Worm (Caenorhabditis elegans) whole organism, mixed stage, embryonic: ENCODE results near the gene F52E1.9.

Source experiments
- bed-3 ChIP-seq: fragments of 200-800 bp; sonication (Bioruptor generic); optimal IDR thresholded peaks from 3 replicates; lab custom pipeline; 2018; ENCODE audit warnings: mild to moderate bottlenecking, missing genetic modification characterization, moderate library complexity, missing compliant biosample characterization
- blmp-1 ChIP-seq: fragments of 150-350 bp; optimal IDR thresholded peaks from 2 replicates; lab custom pipeline; 2014; ENCODE audit warnings: missing biosample characterization, missing genetic modification characterization
- ceh-39 ChIP-seq: fragments of 150-350 bp; optimal IDR thresholded peaks from 2 replicates; lab custom pipeline; 2014; ENCODE audit warnings: missing biosample characterization, missing genetic modification characterization
- ceh-43 ChIP-seq: fragments of 200-800 bp; sonication (Bioruptor generic); optimal IDR thresholded peaks from 2 replicates; lab custom pipeline; 2018; ENCODE audit warnings: mild to moderate bottlenecking, missing genetic modification characterization, moderate library complexity, missing compliant biosample characterization
- ceh-83 ChIP-seq: fragments of 200-800 bp; sonication (Bioruptor generic); optimal IDR thresholded peaks from 2 replicates; lab custom pipeline; 2018; ENCODE audit warnings: mild to moderate bottlenecking, missing genetic modification characterization, missing compliant biosample characterization
- ces-1 ChIP-seq: fragments of 150-350 bp; optimal IDR thresholded peaks from 2 replicates; lab custom pipeline; 2014; ENCODE audit warnings: missing biosample characterization, missing genetic modification reagents, missing genetic modification characterization
- cnd-1 ChIP-seq: fragments of 200-800 bp; sonication (Bioruptor generic); optimal IDR thresholded peaks from 2 replicates; lab custom pipeline; 2018; ENCODE audit warnings: mild to moderate bottlenecking, missing genetic modification characterization, missing compliant biosample characterization
- elt-1 ChIP-seq: sonication (generic microtip); optimal IDR thresholded peaks from 2 replicates; lab custom pipeline; 2017; ENCODE audit warnings: missing genetic modification characterization, mild to moderate bottlenecking, missing compliant biosample characterization, antibody characterized with exemption, moderate library complexity, borderline replicate concordance; ENCODE audit not compliant: insufficient read depth
- elt-3 ChIP-seq: fragments of 150-350 bp; optimal IDR thresholded peaks from 2 replicates; lab custom pipeline; 2014; ENCODE audit warnings: missing biosample characterization, missing genetic modification characterization
- flh-1 ChIP-seq: fragments of 200-800 bp; sonication (Bioruptor generic); optimal IDR thresholded peaks from 2 replicates; lab custom pipeline; 2018; ENCODE audit warnings: mild to moderate bottlenecking, missing genetic modification characterization, moderate library complexity, missing compliant biosample characterization
- hlh-1 ChIP-seq: fragments of 150-350 bp; optimal IDR thresholded peaks from 2 replicates; lab custom pipeline; 2014; ENCODE audit warnings: missing biosample characterization, missing genetic modification reagents, missing genetic modification characterization
- lin-13 ChIP-seq: fragments of 150-350 bp; optimal IDR thresholded peaks from 2 replicates; lab custom pipeline; 2014; ENCODE audit warnings: missing biosample characterization, missing genetic modification characterization
- lin-32 ChIP-seq: fragments of 200-800 bp; sonication (Bioruptor generic); optimal IDR thresholded peaks from 2 replicates; lab custom pipeline; 2018; ENCODE audit warnings: mild to moderate bottlenecking, missing genetic modification characterization, missing compliant biosample characterization
- lsy-2 ChIP-seq: fragments of 150-350 bp; optimal IDR thresholded peaks from 2 replicates; lab custom pipeline; 2014; ENCODE audit warnings: missing biosample characterization, missing genetic modification characterization
- mls-2 ChIP-seq: sonication (generic microtip); optimal IDR thresholded peaks from 2 replicates; lab custom pipeline; 2016; ENCODE audit warnings: mild to moderate bottlenecking, missing genetic modification characterization, moderate library complexity, missing compliant biosample characterization
- nhr-12 ChIP-seq: fragments of 150-350 bp; optimal IDR thresholded peaks from 2 replicates; lab custom pipeline; 2014; ENCODE audit warnings: missing biosample characterization, missing genetic modification characterization
- nhr-2 ChIP-seq: fragments of 150-350 bp; optimal IDR thresholded peaks from 2 replicates; lab custom pipeline; 2014; ENCODE audit warnings: missing biosample characterization, missing genetic modification characterization
- nhr-237 ChIP-seq: fragments of 150-350 bp; optimal IDR thresholded peaks from 2 replicates; lab custom pipeline; 2014; ENCODE audit warnings: missing biosample characterization, missing genetic modification characterization
- nhr-28 ChIP-seq: fragments of 150-350 bp; optimal IDR thresholded peaks from 2 replicates; lab custom pipeline; 2014; ENCODE audit warnings: missing biosample characterization, missing genetic modification characterization
- nhr-76 ChIP-seq: sonication (generic microtip); optimal IDR thresholded peaks from 2 replicates; lab custom pipeline; 2017; ENCODE audit warnings: missing biosample characterization, missing genetic modification characterization
- pha-4 ChIP-seq: fragments of 150-350 bp; optimal IDR thresholded peaks from 2 replicates; lab custom pipeline; 2018; ENCODE audit warnings: missing biosample characterization, missing genetic modification reagents, missing genetic modification characterization
- snpc-4 ChIP-seq: fragments of 150-350 bp; optimal IDR thresholded peaks from 2 replicates; lab custom pipeline; 2014; ENCODE audit warnings: missing biosample characterization, missing genetic modification characterization
- sptf-1 ChIP-seq: sonication (generic microtip); optimal IDR thresholded peaks from 2 replicates; lab custom pipeline; 2017; ENCODE audit warnings: mild to moderate bottlenecking, missing genetic modification characterization, moderate library complexity, missing compliant biosample characterization
- tbx-8 ChIP-seq: fragments of 200-800 bp; sonication (Bioruptor generic); optimal IDR thresholded peaks from 2 replicates; lab custom pipeline; 2018; ENCODE audit warnings: mild to moderate bottlenecking, missing genetic modification characterization, moderate library complexity, missing compliant biosample characterization
- unc-120 ChIP-seq: sonication (generic microtip); optimal IDR thresholded peaks from 2 replicates; lab custom pipeline; 2017; ENCODE audit warnings: missing genetic modification characterization, missing compliant biosample characterization; ENCODE audit not compliant: poor library complexity, severe bottlenecking
- unc-39 ChIP-seq: fragments of 150-350 bp; optimal IDR thresholded peaks from 2 replicates; lab custom pipeline; 2014; ENCODE audit warnings: missing biosample characterization, missing genetic modification characterization
- unc-62 ChIP-seq: fragments of 150-350 bp; optimal IDR thresholded peaks from 2 replicates; lab custom pipeline; 2014; ENCODE audit warnings: missing biosample characterization, missing genetic modification reagents, missing genetic modification characterization
- zip-8 ChIP-seq: fragments of 150-350 bp; optimal IDR thresholded peaks from 2 replicates; lab custom pipeline; 2014; ENCODE audit warnings: missing biosample characterization, missing genetic modification characterization

F52E1.9 gene

ce11 chrV:8444357-8444856, 41.9 kb upstream of the F52E1.9 start, which contains the start of gene lmd-3:
Gene lmd-3, minus strand, starts transcription at chrV:8444806.
- TF ChIP-seq ceh-83 (GFP tag; lab: Kevin White, UChicago) (no peak), pha-4 (tag; lab: Kevin White, UChicago) (no peak), sptf-1 (tag; lab: Kevin White, UChicago) (no peak), ceh-43 (no peak), ceh-39 (tag; lab: Kevin White, UChicago) (no peak), nhr-28 (tag; lab: Kevin White, UChicago) (no peak), nhr-12 (no peak), mls-2 (no peak), nhr-237 (tag; lab: Kevin White, UChicago) (no peak), blmp-1 (no peak), nhr-2 (tag; lab: Kevin White, UChicago) (no peak), lsy-2 (tag; lab: Kevin White, UChicago) (no peak)
- TF ChIP-seq, all 35 proteins: peak for 0

- TF ChIP-seq unc-62 (no peak), ces-1 (GFP tag; lab: Kevin White, UChicago) (peak; percentile 19), nhr-237 (tag; lab: Kevin White, UChicago) (no peak), snpc-4 (tag; lab: Kevin White, UChicago) (no peak), sptf-1 (tag; lab: Kevin White, UChicago) (no peak)
These were observed 34.9 kb upstream of the F52E1.9 start for ce11 chrV:8437358-8437757.

ce11 chrV:8435292-8435691, 32.8 kb upstream of the F52E1.9 start:
- TF ChIP-seq unc-120 (tag; lab: Kevin White, UChicago) (no peak), nhr-28 (tag; lab: Kevin White, UChicago) (no peak), ces-1 (GFP tag; lab: Kevin White, UChicago) (peak; percentile 82)
- TF ChIP-seq, all 35 proteins: peak for 1

ce11 chrV:8434400-8434827, 31.9 kb upstream of the F52E1.9 start:
- no peak for TF ChIP-seq hlh-1 (tag; lab: Kevin White, UChicago)
- TF ChIP-seq zip-8 (tag; lab: Kevin White, UChicago) = no peak
- TF ChIP-seq nhr-237 (tag; lab: Kevin White, UChicago) = no peak
- no peak for TF ChIP-seq tbx-8 (GFP tag; lab: Kevin White, UChicago)
- no peak for TF ChIP-seq elt-3 (tag; lab: Kevin White, UChicago)
- TF ChIP-seq ces-1 (GFP tag; lab: Kevin White, UChicago) = no peak
- no peak for TF ChIP-seq elt-1 (tag; lab: Kevin White, UChicago)
- no peak for TF ChIP-seq lin-32
- TF ChIP-seq cnd-1 (tag; lab: Kevin White, UChicago) = no peak
- TF ChIP-seq flh-1 (GFP tag; lab: Kevin White, UChicago) = no peak
- no peak for TF ChIP-seq unc-39 (tag; lab: Kevin White, UChicago)
- no peak for TF ChIP-seq ceh-43
- TF ChIP-seq, all 35 proteins: peak for 0

- TF ChIP-seq nhr-76 (tag; lab: Kevin White, UChicago) (no peak), unc-120 (tag; lab: Kevin White, UChicago) (peak; percentile 2), nhr-12 (no peak), ces-1 (GFP tag; lab: Kevin White, UChicago) (peak; percentile 78), zip-8 (tag; lab: Kevin White, UChicago) (no peak), lsy-2 (tag; lab: Kevin White, UChicago) (peak; percentile 3)
These were observed 26.3 kb upstream of the F52E1.9 start for ce11 chrV:8428585-8429414.

ce11 chrV:8426741-8427457, 24.4 kb upstream of the F52E1.9 start:
- no peak for TF ChIP-seq snpc-4 (tag; lab: Kevin White, UChicago)
- TF ChIP-seq nhr-2 (tag; lab: Kevin White, UChicago) = no peak
- TF ChIP-seq bed-3 (GFP tag; lab: Kevin White, UChicago) = no peak
- no peak for TF ChIP-seq unc-120 (tag; lab: Kevin White, UChicago)
- TF ChIP-seq flh-1 (GFP tag; lab: Kevin White, UChicago) = no peak
- no peak for TF ChIP-seq nhr-76 (tag; lab: Kevin White, UChicago)
- TF ChIP-seq ceh-39 (tag; lab: Kevin White, UChicago) = no peak
- TF ChIP-seq lsy-2 (tag; lab: Kevin White, UChicago) = no peak
- TF ChIP-seq ceh-43 = no peak
- TF ChIP-seq unc-62 = no peak
- TF ChIP-seq elt-3 (tag; lab: Kevin White, UChicago) = no peak
- TF ChIP-seq lin-13 = no peak
- no peak for TF ChIP-seq hlh-1 (tag; lab: Kevin White, UChicago)
- TF ChIP-seq lin-32 = no peak
